Worm (Caenorhabditis elegans) whole organism, L2 larva: ENCODE results near the gene fbxa-39.
A peak's percentile ranks its signal among the peaks of the same experiment; 100 is the strongest.

Source experiments
- C34F6.9 ChIP-seq: fragments of 150-350 bp; optimal IDR thresholded peaks from 2 replicates; lab custom pipeline; 2014; ENCODE audit warnings: missing biosample characterization, missing genetic modification characterization
- F13H6.1 ChIP-seq: sonication (generic microtip); optimal IDR thresholded peaks from 2 replicates; lab custom pipeline; 2016; ENCODE audit warnings: missing genetic modification characterization, missing compliant biosample characterization
- Y55F3AM.14 ChIP-seq: fragments of 200-800 bp; sonication (Bioruptor generic); optimal IDR thresholded peaks from 2 replicates; lab custom pipeline; 2018; ENCODE audit warnings: mild to moderate bottlenecking, missing genetic modification characterization, missing compliant biosample characterization
- ZK546.5 ChIP-seq: sonication (generic microtip); optimal IDR thresholded peaks from 2 replicates; lab custom pipeline; 2017; ENCODE audit warnings: missing biosample characterization, missing genetic modification characterization
- aly-2 ChIP-seq: fragments of 150-350 bp; optimal IDR thresholded peaks from 2 replicates; lab custom pipeline; 2014; ENCODE audit warnings: missing biosample characterization, missing genetic modification characterization
- ama-1 ChIP-seq: fragments of 150-350 bp; optimal IDR thresholded peaks from 2 replicates; lab custom pipeline; 2018; ENCODE audit warnings: inconsistent platforms
- blmp-1 ChIP-seq: sonication (generic microtip); optimal IDR thresholded peaks from 2 replicates; lab custom pipeline; 2017; ENCODE audit warnings: missing genetic modification characterization, mild to moderate bottlenecking, missing compliant biosample characterization, antibody characterized with exemption, moderate library complexity; ENCODE audit not compliant: insufficient read depth
- ceh-82 ChIP-seq: fragments of 150-350 bp; optimal IDR thresholded peaks from 2 replicates; lab custom pipeline; 2014; ENCODE audit warnings: missing biosample characterization, missing genetic modification characterization
- crh-2 ChIP-seq: sonication (generic microtip); optimal IDR thresholded peaks from 2 replicates; lab custom pipeline; 2017; ENCODE audit warnings: missing biosample characterization, missing genetic modification characterization
- egl-27 ChIP-seq: sonication (generic microtip); optimal IDR thresholded peaks from 3 replicates; lab custom pipeline; 2017; ENCODE audit warnings: missing biosample characterization, missing genetic modification reagents, missing genetic modification characterization
- fos-1 ChIP-seq: fragments of 150-350 bp; optimal IDR thresholded peaks from 2 replicates; lab custom pipeline; 2014; ENCODE audit warnings: missing biosample characterization, missing genetic modification characterization
- lin-13 ChIP-seq: fragments of 150-350 bp; optimal IDR thresholded peaks from 2 replicates; lab custom pipeline; 2014; ENCODE audit warnings: missing biosample characterization, missing genetic modification reagents, missing genetic modification characterization
- lin-39 ChIP-seq: fragments of 150-350 bp; optimal IDR thresholded peaks from 2 replicates; lab custom pipeline; 2014; ENCODE audit warnings: missing biosample characterization, missing genetic modification reagents, missing genetic modification characterization
- lsy-2 ChIP-seq, 2 experiments: fragments of 150-350 bp in 1 of 2; sonication (generic microtip) in 1 of 2; optimal IDR thresholded peaks; 2 replicates each; lab custom pipeline; 2014 to 2017; ENCODE audit warnings: missing biosample characterization in 2 of 2, missing genetic modification characterization in 2 of 2
- mbf-1 ChIP-seq: sonication (generic microtip); optimal IDR thresholded peaks from 2 replicates; lab custom pipeline; 2017; ENCODE audit warnings: missing biosample characterization, missing genetic modification characterization
- mdl-1 ChIP-seq, 2 experiments: fragments of 150-350 bp in 1 of 2; sonication (generic microtip) in 1 of 2; optimal IDR thresholded peaks; 2 replicates each; lab custom pipeline; 2017; ENCODE audit warnings: missing biosample characterization in 2 of 2, missing genetic modification characterization in 2 of 2
- nhr-11 ChIP-seq: fragments of 150-350 bp; optimal IDR thresholded peaks from 2 replicates; lab custom pipeline; 2014; ENCODE audit warnings: missing biosample characterization, missing genetic modification characterization
- nhr-129 ChIP-seq: fragments of 150-350 bp; optimal IDR thresholded peaks from 2 replicates; lab custom pipeline; 2014; ENCODE audit warnings: missing biosample characterization, missing genetic modification characterization
- nhr-21 ChIP-seq: fragments of 150-350 bp; optimal IDR thresholded peaks from 2 replicates; lab custom pipeline; 2014; ENCODE audit warnings: missing biosample characterization, missing genetic modification characterization
- nhr-25 ChIP-seq: fragments of 150-350 bp; sonication (generic microtip); optimal IDR thresholded peaks from 3 replicates; lab custom pipeline; 2014; ENCODE audit warnings: missing biosample characterization, missing genetic modification characterization
- nhr-6 ChIP-seq: fragments of 150-350 bp; optimal IDR thresholded peaks from 2 replicates; lab custom pipeline; 2014; ENCODE audit warnings: missing biosample characterization, missing genetic modification characterization
- nhr-77 ChIP-seq: fragments of 150-350 bp; optimal IDR thresholded peaks from 2 replicates; lab custom pipeline; 2014; ENCODE audit warnings: missing biosample characterization, missing genetic modification characterization
- sem-4 ChIP-seq: fragments of 150-350 bp; optimal IDR thresholded peaks from 2 replicates; lab custom pipeline; 2014; ENCODE audit warnings: missing biosample characterization, missing genetic modification reagents, missing genetic modification characterization
- skn-1 ChIP-seq: sonication (generic microtip); optimal IDR thresholded peaks from 2 replicates; lab custom pipeline; 2017; ENCODE audit warnings: missing biosample characterization, missing genetic modification characterization
- sma-3 ChIP-seq: sonication (generic microtip); optimal IDR thresholded peaks from 2 replicates; lab custom pipeline; 2016; ENCODE audit warnings: missing genetic modification reagents, missing genetic modification characterization, missing compliant biosample characterization
- sma-9 ChIP-seq, 2 experiments: fragments of 150-350 bp in 1 of 2; sonication (generic microtip) in 1 of 2; optimal IDR thresholded peaks; 2 replicates each; lab custom pipeline; 2014 to 2016; ENCODE audit warnings: missing genetic modification characterization in 2 of 2, mild to moderate bottlenecking in 1 of 2, missing biosample characterization in 1 of 2, missing compliant biosample characterization in 1 of 2, missing genetic modification reagents in 1 of 2, moderate library complexity in 1 of 2
- snpc-4 ChIP-seq: fragments of 150-350 bp; optimal IDR thresholded peaks from 2 replicates; lab custom pipeline; 2014; ENCODE audit warnings: missing biosample characterization, missing genetic modification characterization
- unc-39 ChIP-seq: fragments of 150-350 bp; optimal IDR thresholded peaks from 2 replicates; lab custom pipeline; 2014; ENCODE audit warnings: missing biosample characterization, missing genetic modification characterization
- unc-55 ChIP-seq: fragments of 150-350 bp; sonication (generic microtip); optimal IDR thresholded peaks from 3 replicates; lab custom pipeline; 2014; ENCODE audit warnings: missing biosample characterization, missing genetic modification reagents, missing genetic modification characterization
- ztf-11 ChIP-seq: sonication (generic microtip); optimal IDR thresholded peaks from 2 replicates; lab custom pipeline; 2017; ENCODE audit warnings: missing biosample characterization, missing genetic modification characterization
- ztf-4 ChIP-seq: fragments of 150-350 bp; optimal IDR thresholded peaks from 2 replicates; lab custom pipeline; 2014; ENCODE audit warnings: missing biosample characterization, missing genetic modification characterization

Gene fbxa-39

DNA sequence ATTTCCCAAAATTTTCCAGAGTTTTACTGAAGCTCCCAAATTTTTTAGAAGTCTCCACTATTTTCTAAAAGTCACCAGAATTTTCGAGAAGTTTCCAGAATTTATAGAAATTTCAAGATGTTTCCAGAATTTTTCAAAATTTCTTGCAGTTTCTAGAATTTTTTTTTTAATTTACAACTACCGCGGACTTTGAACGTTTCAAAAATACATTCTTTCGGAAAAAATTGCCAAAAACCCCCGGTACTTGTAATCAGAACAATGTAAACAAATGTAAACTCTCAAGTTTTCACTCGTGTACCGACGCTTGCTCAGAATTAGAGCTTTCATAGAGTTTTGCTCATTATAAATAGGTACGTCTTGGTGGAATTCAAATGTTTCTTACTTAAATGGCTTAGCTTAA is at the start of gene fbxa-39:
fbxa-39 (plus strand) TSS at position 301 of the 400 bp plus-strand sequence.
- TF ChIP-seq nhr-21 (tag; lab: Kevin White, UChicago), result no peak
- TF ChIP-seq lin-13 (GFP tag; lab: Kevin White, UChicago), result no peak
- no peak for TF ChIP-seq crh-2
- no peak for TF ChIP-seq nhr-129 (tag; lab: Kevin White, UChicago)
- no peak for TF ChIP-seq mdl-1 (tag; optimal IDR thresholded peaks at IDR 0.05; lab: Kevin White, UChicago)
- no peak for TF ChIP-seq blmp-1 (tag; lab: Kevin White, UChicago)
- no peak for TF ChIP-seq unc-55
- TF ChIP-seq skn-1 (tag; lab: Kevin White, UChicago), result no peak
- TF ChIP-seq ztf-11 (tag; lab: Kevin White, UChicago), result no peak
- TF ChIP-seq snpc-4 (tag; lab: Kevin White, UChicago), result no peak
- no peak for TF ChIP-seq lin-39
- TF ChIP-seq nhr-11 (tag; lab: Kevin White, UChicago), result no peak
- TF ChIP-seq nhr-25 (tag; lab: Kevin White, UChicago), result no peak
- TF ChIP-seq sem-4 (tag; lab: Kevin White, UChicago), result no peak
- TF ChIP-seq ztf-4 (tag; lab: Kevin White, UChicago), result no peak

DNA sequence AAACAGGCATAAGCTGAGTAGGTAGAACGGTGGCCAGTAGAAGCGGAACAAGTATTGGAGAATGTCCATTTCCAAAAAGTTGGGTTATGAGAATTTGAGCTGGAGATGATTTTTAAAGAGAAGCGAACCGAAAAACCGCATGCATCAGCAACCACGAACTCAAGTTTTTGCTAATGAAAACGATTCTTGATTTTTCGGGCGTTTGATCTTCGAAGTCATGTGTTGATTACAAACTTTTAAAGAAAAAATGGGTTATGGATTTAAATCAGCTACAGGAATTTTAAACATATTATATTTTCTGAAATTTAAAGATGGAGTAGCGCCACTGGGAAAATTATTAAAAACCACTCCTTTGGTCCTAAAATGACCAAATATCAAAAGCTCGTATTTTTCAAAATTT is 48.9 kb upstream of the fbxa-39 start, which contains the start of gene srd-65:
srd-65 (minus strand) TSS at position 101 of the 400 bp plus-strand sequence.
- TF ChIP-seq fos-1 (tag; lab: Kevin White, UChicago) (no peak), mbf-1 (tag; lab: Kevin White, UChicago) (no peak), aly-2 (tag; lab: Kevin White, UChicago) (no peak), nhr-6 (no peak), egl-27 (tag; lab: Kevin White, UChicago) (no peak), ZK546.5 (tag; lab: Kevin White, UChicago) (no peak), ztf-4 (tag; lab: Kevin White, UChicago) (no peak), sma-9 (GFP tag; optimal IDR thresholded peaks at IDR 0.05; lab: Kevin White, UChicago) (no peak), sma-9 (tag; optimal IDR thresholded peaks at IDR 0.05; lab: Kevin White, UChicago) (no peak), F13H6.1 (tag; lab: Kevin White, UChicago) (no peak)

- peak; percentile 18 for TF ChIP-seq fos-1 (tag; lab: Kevin White, UChicago)
- TF ChIP-seq ceh-82 (tag; lab: Kevin White, UChicago), result no peak
- TF ChIP-seq, all 48 proteins: peak for 1
Observed at ce11 chrIII:2224478-2224877, 48.4 kb upstream of the fbxa-39 start, which contains the start of gene fbxa-38. fbxa-38 (plus strand) TSS chrIII:2224672.

- no peak for TF ChIP-seq ztf-4 (tag; lab: Kevin White, UChicago)
- no peak for TF ChIP-seq egl-27 (tag; lab: Kevin White, UChicago)
- TF ChIP-seq ztf-11 (tag; lab: Kevin White, UChicago), result no peak
- TF ChIP-seq crh-2, result no peak
- no peak for TF ChIP-seq nhr-25 (tag; lab: Kevin White, UChicago)
Observed at ce11 chrIII:2227407-2227806, 45.4 kb upstream of the fbxa-39 start, which contains the start of gene fbxa-62. fbxa-62 (plus strand) TSS chrIII:2227707.

DNA sequence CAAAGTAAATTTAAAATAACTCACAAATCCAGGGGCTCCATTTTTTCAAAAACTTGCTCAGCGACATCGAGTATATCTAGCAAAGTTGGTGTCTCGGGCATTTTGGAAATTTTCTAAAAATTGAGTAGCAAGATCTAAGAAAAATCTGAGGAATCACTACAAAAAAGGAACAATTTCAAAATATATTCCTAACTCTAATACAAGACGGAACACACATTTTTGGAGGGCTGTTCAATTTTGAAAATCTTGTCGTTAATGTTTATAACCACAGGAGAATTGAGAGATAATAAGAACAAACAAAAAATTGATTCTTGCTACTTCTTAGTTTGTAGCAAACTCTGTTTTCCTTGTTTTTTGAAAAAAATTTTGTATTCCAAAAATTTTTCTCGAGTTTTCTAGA is 40.5 kb upstream of the fbxa-39 start, which contains the start of gene fbxa-47:
fbxa-47 (minus strand) TSS at position 101 of the 400 bp plus-strand sequence.
- no peak for TF ChIP-seq unc-39 (tag; lab: Kevin White, UChicago)
- no peak for TF ChIP-seq F13H6.1 (tag; lab: Kevin White, UChicago)
- TF ChIP-seq nhr-77 (tag; lab: Kevin White, UChicago), result no peak
- no peak for TF ChIP-seq nhr-25 (tag; lab: Kevin White, UChicago)
- TF ChIP-seq ztf-11 (tag; lab: Kevin White, UChicago), result no peak
- TF ChIP-seq lin-13 (GFP tag; lab: Kevin White, UChicago), result no peak
- TF ChIP-seq lin-39, result no peak
- no peak for TF ChIP-seq ceh-82 (tag; lab: Kevin White, UChicago)
- TF ChIP-seq crh-2, result no peak
- TF ChIP-seq sem-4 (tag; lab: Kevin White, UChicago), result no peak
- TF ChIP-seq nhr-129 (tag; lab: Kevin White, UChicago), result no peak
- no peak for TF ChIP-seq Y55F3AM.14
- no peak for TF ChIP-seq sma-9 (GFP tag; optimal IDR thresholded peaks at IDR 0.05; lab: Kevin White, UChicago)
- TF ChIP-seq sma-9 (tag; optimal IDR thresholded peaks at IDR 0.05; lab: Kevin White, UChicago), result no peak
- no peak for TF ChIP-seq sma-3
- TF ChIP-seq ama-1, result no peak
- no peak for TF ChIP-seq lsy-2 (tag; optimal IDR thresholded peaks at IDR 0.05; lab: Kevin White, UChicago)
- no peak for TF ChIP-seq C34F6.9 (tag; lab: Kevin White, UChicago)
